Worm (Caenorhabditis elegans) whole organism, young adult: ENCODE measurements around the gene glb-14.

Experiments
- F22D6.2 ChIP-seq: sonication (generic microtip); optimal IDR thresholded peaks from 2 replicates; lab custom pipeline; 2016; ENCODE audit warnings: mild to moderate bottlenecking, missing genetic modification characterization, missing compliant biosample characterization
- F33H1.4 ChIP-seq: fragments of 200-800 bp; sonication (Bioruptor generic); IDR thresholded peaks from 2 replicates; pipeline ENCODE4 v1.3.6; 2022; ENCODE audit warnings: missing genetic modification reagents, missing genetic modification characterization, missing compliant biosample characterization
- attf-3 ChIP-seq: fragments of 200-800 bp; sonication (Bioruptor generic); conservative IDR thresholded peaks from 2 replicates; pipeline ENCODE4 v1.3.6; 2022; ENCODE audit warnings: missing genetic modification reagents, missing genetic modification characterization, missing compliant biosample characterization
- nhr-27 ChIP-seq: fragments of 200-800 bp; sonication (Bioruptor generic); optimal IDR thresholded peaks from 2 replicates; lab custom pipeline; 2018; ENCODE audit warnings: mild to moderate bottlenecking, missing genetic modification characterization, moderate library complexity, missing compliant biosample characterization
- rec-8 ChIP-seq, 2 experiments: sonication (generic microtip); optimal IDR thresholded peaks; 2 replicates each; lab custom pipeline; 2016; ENCODE audit warnings: mild to moderate bottlenecking in 2 of 2, missing genetic modification characterization in 2 of 2, missing genetic modification reagents in 2 of 2, missing genotype in 2 of 2, missing biosample characterization in 1 of 2, missing compliant biosample characterization in 1 of 2, moderate library complexity in 1 of 2
- snpc-3.4 ChIP-seq: sonication (generic microtip); optimal IDR thresholded peaks from 2 replicates; lab custom pipeline; 2017; ENCODE audit warnings: missing genetic modification characterization, mild to moderate bottlenecking, missing compliant biosample characterization, antibody characterized with exemption, moderate library complexity, missing genotype, missing genetic modification reagents
- zim-3 ChIP-seq: sonication (generic microtip); optimal IDR thresholded peaks from 2 replicates; lab custom pipeline; 2017; ENCODE audit warnings: mild to moderate bottlenecking, missing genetic modification characterization, moderate library complexity, missing compliant biosample characterization

- TF ChIP-seq attf-3 (GFP tag; lab: Robert Waterston, UW), result no peak
- TF ChIP-seq F22D6.2 (tag; lab: Kevin White, UChicago), result no peak
- TF ChIP-seq nhr-27 (tag; lab: Kevin White, UChicago), result no peak
- no peak for TF ChIP-seq rec-8 (tag; optimal IDR thresholded peaks at IDR 0.05; lab: Kevin White, UChicago)
- no peak for TF ChIP-seq snpc-3.4
- no peak for TF ChIP-seq zim-3 (tag; lab: Kevin White, UChicago)
- TF ChIP-seq F33H1.4 (GFP tag; lab: Robert Waterston, UW), result no peak
These were observed 45.7 kb downstream of the glb-14 start for ce11 chrV:15499099-15499498.
